Worm (Caenorhabditis elegans) whole organism, L1 larva: ENCODE results near the gene H12I19.115.

Experiments
- ces-1 ChIP-seq: fragments of 150-350 bp; optimal IDR thresholded peaks from 2 replicates; lab custom pipeline; 2014; ENCODE audit warnings: missing biosample characterization, missing genetic modification reagents, missing genetic modification characterization
- fos-1 ChIP-seq: fragments of 150-350 bp; optimal IDR thresholded peaks from 2 replicates; lab custom pipeline; 2014; ENCODE audit warnings: missing biosample characterization, missing genetic modification characterization
- irx-1 ChIP-seq: sonication (generic microtip); optimal IDR thresholded peaks from 2 replicates; lab custom pipeline; 2016; ENCODE audit warnings: missing genetic modification characterization, missing compliant biosample characterization
- jun-1 ChIP-seq: fragments of 150-350 bp; optimal IDR thresholded peaks from 2 replicates; lab custom pipeline; 2014; ENCODE audit warnings: missing biosample characterization, missing genetic modification reagents, missing genetic modification characterization
- lin-15B ChIP-seq: fragments of 150-350 bp; sonication (generic microtip); optimal IDR thresholded peaks from 3 replicates; lab custom pipeline; 2014; ENCODE audit warnings: missing biosample characterization, missing genetic modification characterization
- mef-2 ChIP-seq: fragments of 150-350 bp; optimal IDR thresholded peaks from 2 replicates; lab custom pipeline; 2014; ENCODE audit warnings: missing biosample characterization, missing genetic modification characterization
- nhr-12 ChIP-seq: sonication (generic microtip); optimal IDR thresholded peaks from 2 replicates; lab custom pipeline; 2017; ENCODE audit warnings: missing biosample characterization, missing genetic modification characterization
- nhr-28 ChIP-seq: fragments of 150-350 bp; optimal IDR thresholded peaks from 2 replicates; lab custom pipeline; 2014; ENCODE audit warnings: missing biosample characterization, missing genetic modification characterization
- nhr-76 ChIP-seq: sonication (generic microtip); optimal IDR thresholded peaks from 2 replicates; lab custom pipeline; 2017; ENCODE audit warnings: missing biosample characterization, missing genetic modification characterization
- snpc-4 ChIP-seq: fragments of 150-350 bp; optimal IDR thresholded peaks from 2 replicates; lab custom pipeline; 2014; ENCODE audit warnings: missing biosample characterization, missing genetic modification characterization
- unc-130 ChIP-seq: fragments of 150-350 bp; optimal IDR thresholded peaks from 2 replicates; lab custom pipeline; 2017; ENCODE audit warnings: missing biosample characterization, missing genetic modification characterization, inconsistent platforms

ce11 chrIV:14129091-14129490 is 1.4 kb upstream of the H12I19.115 start, which contains the start of gene srz-42:
- TF ChIP-seq irx-1 = no peak
- no peak for TF ChIP-seq lin-15B (tag; lab: Kevin White, UChicago)
- TF ChIP-seq ces-1 (GFP tag; lab: Kevin White, UChicago) = no peak
- TF ChIP-seq nhr-12 (tag; lab: Kevin White, UChicago) = no peak
- TF ChIP-seq jun-1 (tag; lab: Kevin White, UChicago) = no peak
- no peak for TF ChIP-seq snpc-4
- TF ChIP-seq fos-1 (tag; lab: Kevin White, UChicago) = no peak
- no peak for TF ChIP-seq unc-130
- no peak for TF ChIP-seq nhr-76
- no peak for TF ChIP-seq nhr-28 (tag; lab: Kevin White, UChicago)
- TF ChIP-seq mef-2 = no peak
